Fruit fly (Drosophila melanogaster): Measurements from ENCODE around the gene Saysd1.

dm6 chr3R:25237314-25237713 lies 22.3 kb upstream of the Saysd1 start, which contains the start of gene Jhbp7:
- no peak for TF ChIP-seq CG8478 (optimal IDR thresholded peaks at IDR 0.05)
- TF ChIP-seq CTCF (optimal IDR thresholded peaks at IDR 0.05) = no peak

Data from S2 (cell line).